Fruit fly (Drosophila melanogaster) S2 (cell line): ENCODE data around the gene mldr.

ENCODE experiments used
- CG8478 ChIP-seq: fragments of >200 bp; optimal IDR thresholded peaks from 2 replicates; lab custom pipeline; 2018
- CTCF ChIP-seq, 2 experiments: fragments of >200 bp; optimal IDR thresholded peaks; 2 replicates each; lab custom pipeline; 2018

DNA sequence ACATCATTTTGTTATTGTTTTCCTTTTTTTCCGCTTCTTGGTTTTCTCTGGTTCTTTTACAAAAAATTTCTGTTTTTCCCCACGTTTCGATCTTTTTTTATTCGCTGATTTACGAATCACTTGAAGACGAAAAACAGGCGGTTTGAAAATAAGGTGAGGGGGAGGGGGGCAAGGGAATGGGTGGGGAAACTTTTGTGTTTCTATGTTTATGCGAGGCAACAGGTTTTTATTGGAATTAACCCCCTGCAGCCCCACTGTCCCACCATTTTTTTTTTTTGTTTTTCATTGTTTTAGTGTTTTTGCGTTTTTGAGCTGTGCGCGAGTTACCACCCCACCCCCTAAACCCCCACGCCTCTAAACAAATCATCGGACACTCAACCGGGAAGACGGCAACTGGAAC is 43.8 kb downstream of the mldr start:
- no peak for TF ChIP-seq CG8478 (lab: Kevin White, UChicago)
- TF ChIP-seq CTCF (optimal IDR thresholded peaks at IDR 0.05; lab: Kevin White, UChicago): no peak
